Worm (Caenorhabditis elegans) whole organism, L1 larva: Measurements from ENCODE around the gene ttr-48.
A peak's percentile ranks its signal among the peaks of the same experiment; 100 is the strongest.

Experiments
- C04F5.9 ChIP-seq: sonication (generic microtip); optimal IDR thresholded peaks from 2 replicates; lab custom pipeline; 2016; ENCODE audit warnings: missing genetic modification characterization, missing compliant biosample characterization
- C16A3.4 ChIP-seq: fragments of 150-350 bp; optimal IDR thresholded peaks from 2 replicates; lab custom pipeline; 2014; ENCODE audit warnings: missing biosample characterization, missing genetic modification characterization
- C34B4.2 ChIP-seq: sonication (generic microtip); optimal IDR thresholded peaks from 2 replicates; lab custom pipeline; 2017; ENCODE audit warnings: mild to moderate bottlenecking, missing genetic modification characterization, missing compliant biosample characterization
- aha-1 ChIP-seq: fragments of 150-350 bp; optimal IDR thresholded peaks from 2 replicates; lab custom pipeline; 2014; ENCODE audit warnings: missing biosample characterization, missing genetic modification characterization
- ceh-8 ChIP-seq: fragments of 200-800 bp; sonication (Bioruptor generic); optimal IDR thresholded peaks from 2 replicates; lab custom pipeline; 2018; ENCODE audit warnings: mild to moderate bottlenecking, missing genetic modification characterization, moderate library complexity, missing compliant biosample characterization
- ceh-82 ChIP-seq, 3 experiments: fragments of 150-350 bp in 1 of 3; sonication (generic microtip) in 2 of 3; optimal IDR thresholded peaks; 2 replicates each; lab custom pipeline; 2014 to 2017; ENCODE audit warnings: missing biosample characterization in 3 of 3, missing genetic modification characterization in 3 of 3
- ceh-88 ChIP-seq: fragments of 200-800 bp; sonication (Bioruptor generic); IDR thresholded peaks from 2 replicates; pipeline ENCODE4 v1.3.6; 2022; ENCODE audit warnings: missing genetic modification characterization, missing compliant biosample characterization
- ceh-90 ChIP-seq: sonication (generic microtip); optimal IDR thresholded peaks from 2 replicates; lab custom pipeline; 2016; ENCODE audit warnings: missing genetic modification characterization, missing compliant biosample characterization
- efl-1 ChIP-seq, 4 experiments: fragments of 150-350 bp; optimal IDR thresholded peaks in 3 of 4; peaks in 1 of 4; 1 replicate in 1 of 4; 2 replicates in 3 of 4; lab custom pipeline; 2014; ENCODE audit warnings: missing biosample characterization in 2 of 4, missing genetic modification characterization in 2 of 4, missing genetic modification reagents in 2 of 4
- egl-13 ChIP-seq: sonication (generic microtip); optimal IDR thresholded peaks from 2 replicates; lab custom pipeline; 2016; ENCODE audit warnings: missing genotype, missing genetic modification reagents, missing genetic modification characterization, missing compliant biosample characterization
- elt-3 ChIP-seq, 6 experiments: fragments of 150-350 bp in 1 of 6; sonication (generic microtip); optimal IDR thresholded peaks; 2 replicates each; lab custom pipeline; 2017 to 2018; ENCODE audit warnings: missing biosample characterization in 6 of 6, missing genetic modification characterization in 6 of 6, inconsistent platforms in 1 of 6
- fos-1 ChIP-seq: fragments of 150-350 bp; optimal IDR thresholded peaks from 2 replicates; lab custom pipeline; 2014; ENCODE audit warnings: missing biosample characterization, missing genetic modification characterization
- grh-1 ChIP-seq: fragments of 200-800 bp; sonication (Bioruptor generic); IDR thresholded peaks from 2 replicates; pipeline ENCODE4 v1.3.6; 2022; ENCODE audit warnings: missing genetic modification reagents, missing genetic modification characterization, missing compliant biosample characterization
- hlh-4 ChIP-seq: sonication (generic microtip); optimal IDR thresholded peaks from 2 replicates; lab custom pipeline; 2016; ENCODE audit warnings: mild to moderate bottlenecking, missing genetic modification characterization, missing compliant biosample characterization
- hpl-2 ChIP-seq: fragments of 150-350 bp; optimal IDR thresholded peaks from 2 replicates; lab custom pipeline; 2014; ENCODE audit warnings: missing biosample characterization, missing genetic modification reagents, missing genetic modification characterization
- irx-1 ChIP-seq: sonication (generic microtip); optimal IDR thresholded peaks from 2 replicates; lab custom pipeline; 2016; ENCODE audit warnings: missing genetic modification characterization, missing compliant biosample characterization
- isw-1 ChIP-seq: fragments of 200-800 bp; sonication (Bioruptor generic); IDR thresholded peaks from 2 replicates; pipeline ENCODE4 v1.3.6; 2022; ENCODE audit warnings: missing genetic modification characterization, missing compliant biosample characterization
- lin-14 ChIP-seq: fragments of 200-800 bp; sonication (Bioruptor generic); optimal IDR thresholded peaks from 2 replicates; lab custom pipeline; 2018; ENCODE audit warnings: mild to moderate bottlenecking, missing genetic modification characterization, moderate library complexity, missing compliant biosample characterization
- lir-3 ChIP-seq: sonication (generic microtip); optimal IDR thresholded peaks from 2 replicates; lab custom pipeline; 2016; ENCODE audit warnings: mild to moderate bottlenecking, missing genetic modification characterization, moderate library complexity, missing compliant biosample characterization; ENCODE audit not compliant: poor library complexity
- lsy-2 ChIP-seq, 2 experiments: fragments of 150-350 bp; optimal IDR thresholded peaks; 2 replicates each; lab custom pipeline; 2014; ENCODE audit warnings: missing biosample characterization in 2 of 2, missing genetic modification characterization in 2 of 2
- mdl-1 ChIP-seq, 2 experiments: fragments of 150-350 bp; optimal IDR thresholded peaks; 2 replicates each; lab custom pipeline; 2014 to 2017; ENCODE audit warnings: missing biosample characterization in 2 of 2, missing genetic modification characterization in 2 of 2, inconsistent platforms in 1 of 2
- nhr-19 ChIP-seq: fragments of 200-800 bp; sonication (Bioruptor generic); conservative IDR thresholded peaks from 2 replicates; pipeline ENCODE4 v1.3.6; 2022; ENCODE audit warnings: missing genetic modification characterization, missing compliant biosample characterization
- nhr-20 ChIP-seq: sonication (generic microtip); optimal IDR thresholded peaks from 2 replicates; lab custom pipeline; 2016; ENCODE audit warnings: mild to moderate bottlenecking, missing genetic modification characterization, missing compliant biosample characterization
- nhr-237 ChIP-seq: fragments of 150-350 bp; optimal IDR thresholded peaks from 2 replicates; lab custom pipeline; 2014; ENCODE audit warnings: missing biosample characterization, missing genetic modification characterization
- nhr-71 ChIP-seq: sonication (generic microtip); optimal IDR thresholded peaks from 2 replicates; lab custom pipeline; 2016; ENCODE audit warnings: mild to moderate bottlenecking, missing genetic modification characterization, moderate library complexity, missing compliant biosample characterization
- nhr-77 ChIP-seq: fragments of 150-350 bp; optimal IDR thresholded peaks from 2 replicates; lab custom pipeline; 2014; ENCODE audit warnings: missing biosample characterization, missing genetic modification characterization
- nhr-84 ChIP-seq: sonication (generic microtip); optimal IDR thresholded peaks from 2 replicates; lab custom pipeline; 2017; ENCODE audit warnings: missing biosample characterization, missing genetic modification characterization
- nhr-85 ChIP-seq: sonication (generic microtip); peaks from one replicate; lab custom pipeline; 2016; ENCODE audit warnings: missing genetic modification characterization, inconsistent platforms, missing compliant biosample characterization
- nhr-90 ChIP-seq: sonication (generic microtip); optimal IDR thresholded peaks from 2 replicates; lab custom pipeline; 2016; ENCODE audit warnings: mild to moderate bottlenecking, missing genetic modification characterization, missing compliant biosample characterization; ENCODE audit not compliant: poor library complexity
- pag-3 ChIP-seq: sonication (generic microtip); optimal IDR thresholded peaks from 2 replicates; lab custom pipeline; 2017; ENCODE audit warnings: missing genetic modification characterization, mild to moderate bottlenecking, missing compliant biosample characterization, antibody characterized with exemption, borderline replicate concordance; ENCODE audit not compliant: insufficient read depth
- rnt-1 ChIP-seq: sonication (generic microtip); optimal IDR thresholded peaks from 2 replicates; lab custom pipeline; 2016; ENCODE audit warnings: mild to moderate bottlenecking, missing genetic modification characterization, moderate library complexity, missing compliant biosample characterization
- skn-1 ChIP-seq: fragments of 150-350 bp; optimal IDR thresholded peaks from 2 replicates; lab custom pipeline; 2014; ENCODE audit warnings: missing biosample characterization, missing genetic modification characterization
- snu-23 ChIP-seq: sonication (generic microtip); optimal IDR thresholded peaks from 2 replicates; lab custom pipeline; 2016; ENCODE audit warnings: missing genetic modification characterization, missing compliant biosample characterization
- swsn-7 ChIP-seq: sonication (generic microtip); optimal IDR thresholded peaks from 2 replicates; lab custom pipeline; 2016; ENCODE audit warnings: missing genetic modification characterization, missing compliant biosample characterization
- tbx-2 ChIP-seq: sonication (generic microtip); optimal IDR thresholded peaks from 2 replicates; lab custom pipeline; 2016; ENCODE audit warnings: missing genetic modification characterization, missing compliant biosample characterization
- unc-130 ChIP-seq: fragments of 150-350 bp; optimal IDR thresholded peaks from 2 replicates; lab custom pipeline; 2017; ENCODE audit warnings: missing biosample characterization, missing genetic modification characterization, inconsistent platforms
- unc-30 ChIP-seq: sonication (generic microtip); optimal IDR thresholded peaks from 2 replicates; lab custom pipeline; 2017; ENCODE audit warnings: missing biosample characterization, missing genetic modification characterization
- unc-62 ChIP-seq: fragments of 150-350 bp; optimal IDR thresholded peaks from 2 replicates; lab custom pipeline; 2014; ENCODE audit warnings: missing biosample characterization, missing genetic modification reagents, missing genetic modification characterization
- unc-86 ChIP-seq: sonication (generic microtip); optimal IDR thresholded peaks from 2 replicates; lab custom pipeline; 2016; ENCODE audit warnings: missing genetic modification characterization, missing compliant biosample characterization
- vab-15 ChIP-seq: sonication (generic microtip); optimal IDR thresholded peaks from 2 replicates; lab custom pipeline; 2017; ENCODE audit warnings: missing genotype, mild to moderate bottlenecking, missing genetic modification characterization, missing compliant biosample characterization
- xbp-1 ChIP-seq: sonication (generic microtip); optimal IDR thresholded peaks from 2 replicates; lab custom pipeline; 2016; ENCODE audit warnings: missing genetic modification characterization, missing compliant biosample characterization
- zag-1 ChIP-seq: fragments of 150-350 bp; optimal IDR thresholded peaks from 2 replicates; lab custom pipeline; 2014; ENCODE audit warnings: missing biosample characterization, missing genetic modification characterization

ttr-48 gene

ce11 chrX:3835632-3836031 is 6.6 kb downstream of the ttr-48 start:
- no peak for TF ChIP-seq C04F5.9
- peak; percentile 54 for TF ChIP-seq lin-14 (GFP tag; lab: Kevin White, UChicago)
- no peak for TF ChIP-seq lsy-2 (tag; optimal IDR thresholded peaks at IDR 0.05; lab: Kevin White, UChicago)
- no peak for TF ChIP-seq xbp-1
- no peak for TF ChIP-seq isw-1 (GFP tag; lab: Robert Waterston, UW)
- no peak for TF ChIP-seq mdl-1 (tag; optimal IDR thresholded peaks at IDR 0.05; lab: Kevin White, UChicago)
- TF ChIP-seq ceh-8 (GFP tag; lab: Kevin White, UChicago), result no peak
- TF ChIP-seq unc-86 (tag; lab: Kevin White, UChicago), result no peak
- no peak for TF ChIP-seq unc-130 (tag; lab: Kevin White, UChicago)
- no peak for TF ChIP-seq ceh-90 (tag; lab: Kevin White, UChicago)
- no peak for TF ChIP-seq nhr-84 (tag; lab: Kevin White, UChicago)
- peak; percentile 71 for TF ChIP-seq nhr-85 (tag; lab: Kevin White, UChicago)
- no peak for TF ChIP-seq unc-30 (tag; lab: Kevin White, UChicago)
- TF ChIP-seq, all 84 proteins: peak for 2

ce11 chrX:3833964-3834840 is 8.0 kb downstream of the ttr-48 start:
- TF ChIP-seq nhr-237 (tag; lab: Kevin White, UChicago) (peak; percentile 8), nhr-77 (tag; lab: Kevin White, UChicago) (peak; percentile 64), nhr-19 (GFP tag; lab: Robert Waterston, UW) (0 out of 2 replicates have a peak, but pooled peaks have one; percentile 5), nhr-90 (peak; percentile 1), vab-15 (tag; lab: Kevin White, UChicago) (no peak), mdl-1 (tag; optimal IDR thresholded peaks at IDR 0.05; lab: Kevin White, UChicago) (peak in 1 of 2 experiments; percentile 18), nhr-71 (tag; lab: Kevin White, UChicago) (peak; percentile 14), pag-3 (tag; lab: Kevin White, UChicago) (no peak), C04F5.9 (no peak), nhr-20 (tag; lab: Kevin White, UChicago) (peak; percentile 15), irx-1 (tag; lab: Kevin White, UChicago) (peak; percentile 6), efl-1 (optimal IDR thresholded peaks at IDR 0.05; lab: Kevin White, UChicago) (no peak), efl-1 (GFP tag; optimal IDR thresholded peaks at IDR 0.05 in 1 of 2; lab: Kevin White, UChicago) (peak in 1 of 2 experiments; percentile 74), egl-13 (tag; lab: Kevin White, UChicago) (no peak), tbx-2 (peak; percentile 80), lin-14 (GFP tag; lab: Kevin White, UChicago) (peak; percentile 40), lir-3 (tag; lab: Kevin White, UChicago) (no peak)
- TF ChIP-seq, all 84 proteins: peak for 11

ce11 chrX:3832059-3832641 is 10.1 kb downstream of the ttr-48 start:
- TF ChIP-seq hlh-4 (tag; lab: Kevin White, UChicago) (no peak), ceh-82 (tag; optimal IDR thresholded peaks at IDR 0.05; lab: Kevin White, UChicago) (no peak), elt-3 (tag; optimal IDR thresholded peaks at IDR 0.05; lab: Kevin White, UChicago) (peak in 1 of 6 experiments; percentile 68), nhr-90 (peak; percentile 20), mdl-1 (tag; optimal IDR thresholded peaks at IDR 0.05; lab: Kevin White, UChicago) (peak in 1 of 2 experiments; percentile 69), C16A3.4 (no peak), grh-1 (GFP tag; lab: Robert Waterston, UW) (peak; percentile 41), C34B4.2 (tag; lab: Kevin White, UChicago) (no peak), zag-1 (tag; lab: Kevin White, UChicago) (no peak), hpl-2 (GFP tag; lab: Kevin White, UChicago) (no peak), ceh-88 (GFP tag; lab: Robert Waterston, UW) (no peak), nhr-71 (tag; lab: Kevin White, UChicago) (peak; percentile 56), unc-130 (tag; lab: Kevin White, UChicago) (peak; percentile 2), skn-1 (tag; lab: Kevin White, UChicago) (peak; percentile 63), nhr-20 (tag; lab: Kevin White, UChicago) (peak; percentile 70), lin-14 (GFP tag; lab: Kevin White, UChicago) (peak; percentile 70), fos-1 (tag; lab: Kevin White, UChicago) (no peak), nhr-19 (GFP tag; lab: Robert Waterston, UW) (peak; percentile 48), nhr-85 (tag; lab: Kevin White, UChicago) (peak; percentile 90), rnt-1 (tag; lab: Kevin White, UChicago) (no peak), lir-3 (tag; lab: Kevin White, UChicago) (no peak), efl-1 (optimal IDR thresholded peaks at IDR 0.05; lab: Kevin White, UChicago) (no peak), efl-1 (GFP tag; optimal IDR thresholded peaks at IDR 0.05 in 1 of 2; lab: Kevin White, UChicago) (peak in 1 of 2 experiments; percentile 94), aha-1 (no peak), nhr-84 (tag; lab: Kevin White, UChicago) (no peak), snu-23 (GFP tag; lab: Kevin White, UChicago) (peak; percentile 62), unc-62 (no peak), swsn-7 (tag; lab: Kevin White, UChicago) (peak; percentile 7), irx-1 (tag; lab: Kevin White, UChicago) (no peak)
